Fruit fly (Drosophila melanogaster) whole organism, embryonic: ENCODE data around the gene Gbeta76C.
A peak's percentile ranks its signal among the peaks of the same experiment; 100 is the strongest.

ENCODE experiments used
- Atf6 ChIP-seq: fragments of 200-800 bp; sonication (Bioruptor generic); IDR thresholded peaks from 2 replicates; pipeline ENCODE4 v1.3.6; 2022; ENCODE audit warnings: missing biosample characterization, missing genetic modification characterization
- Bgb ChIP-seq: fragments of 200-800 bp; sonication (Bioruptor generic); IDR thresholded peaks from 2 replicates; pipeline ENCODE4 v1.3.6; 2022; ENCODE audit warnings: missing biosample characterization, missing genetic modification characterization; ENCODE audit not compliant: partially characterized antibody
- CG10654 ChIP-seq: fragments of 200-800 bp; sonication (Bioruptor generic); optimal IDR thresholded peaks from 2 replicates; lab custom pipeline; 2016; ENCODE audit warnings: missing biosample characterization, missing genetic modification characterization
- CG11456 ChIP-seq: fragments of 200-800 bp; sonication (Bioruptor generic); IDR thresholded peaks from 3 replicates; pipeline ENCODE4 v1.3.6; 2022; ENCODE audit warnings: missing biosample characterization, missing genetic modification characterization
- CG2116 ChIP-seq: fragments of 200-800 bp; sonication (Bioruptor generic); optimal IDR thresholded peaks from 3 replicates; lab custom pipeline; 2018; ENCODE audit warnings: missing biosample characterization, mild to moderate bottlenecking, missing genetic modification characterization
- CG6791 ChIP-seq: fragments of 200-800 bp; sonication (Bioruptor generic); IDR thresholded peaks from 3 replicates; pipeline ENCODE4 v1.3.6; 2022; ENCODE audit warnings: missing biosample characterization, missing genetic modification characterization; ENCODE audit not compliant: partially characterized antibody
- CG6813 ChIP-seq: fragments of 200-800 bp; sonication (Bioruptor generic); optimal IDR thresholded peaks from 2 replicates; lab custom pipeline; 2017; ENCODE audit warnings: missing biosample characterization, missing genetic modification characterization, mild to moderate bottlenecking, moderate library complexity, missing genetic modification reagents
- CG8478 ChIP-seq: fragments of >200 bp; optimal IDR thresholded peaks from 2 replicates; lab custom pipeline; 2018
- CG8924 ChIP-seq: fragments of 200-800 bp; optimal IDR thresholded peaks from 3 replicates; lab custom pipeline; 2019; ENCODE audit warnings: missing biosample characterization, mild to moderate bottlenecking, missing genetic modification characterization, moderate library complexity
- CG9437 ChIP-seq: fragments of 200-800 bp; sonication (Bioruptor generic); optimal IDR thresholded peaks from 2 replicates; lab custom pipeline; 2018; ENCODE audit warnings: missing biosample characterization, mild to moderate bottlenecking, missing genetic modification characterization
- CHES-1-like ChIP-seq: fragments of 200-800 bp; sonication (Bioruptor generic); optimal IDR thresholded peaks from 2 replicates; lab custom pipeline; 2016; ENCODE audit warnings: missing biosample characterization, missing genetic modification characterization
- Dad ChIP-seq: fragments of 200-800 bp; sonication (Bioruptor generic); optimal IDR thresholded peaks from 3 replicates; lab custom pipeline; 2016; ENCODE audit warnings: missing biosample characterization, missing genetic modification characterization
- Doc2 ChIP-seq: fragments of 200-800 bp; sonication (Bioruptor generic); IDR thresholded peaks from 2 replicates; pipeline ENCODE4 v1.3.6; 2022; ENCODE audit warnings: missing biosample characterization, missing genetic modification characterization
- Doc3 ChIP-seq: fragments of 200-800 bp; sonication (Bioruptor generic); IDR thresholded peaks from 3 replicates; pipeline ENCODE4 v1.3.6; 2022; ENCODE audit warnings: missing biosample characterization, missing genetic modification characterization; ENCODE audit not compliant: partially characterized antibody
- Ets65A ChIP-seq: fragments of 200-800 bp; sonication (Bioruptor generic); peaks from one replicate; lab custom pipeline; 2016; ENCODE audit warnings: missing biosample characterization, missing genetic modification characterization
- Fer2 ChIP-seq: fragments of 200-800 bp; sonication (Bioruptor generic); optimal IDR thresholded peaks from 2 replicates; lab custom pipeline; 2018; ENCODE audit warnings: missing biosample characterization, mild to moderate bottlenecking, missing genetic modification characterization, moderate library complexity
- Gsc ChIP-seq: fragments of 200-800 bp; sonication (Bioruptor generic); IDR thresholded peaks from 2 replicates; pipeline ENCODE4 v1.3.6; 2022; ENCODE audit warnings: missing biosample characterization, missing genetic modification characterization
- HLH4C ChIP-seq: fragments of 200-800 bp; sonication (Bioruptor generic); IDR thresholded peaks from 3 replicates; pipeline ENCODE4 v1.3.6; 2022; ENCODE audit warnings: missing biosample characterization, missing genetic modification characterization; ENCODE audit not compliant: partially characterized antibody
- HmgD ChIP-seq: fragments of 200-800 bp; sonication (Bioruptor generic); optimal IDR thresholded peaks from 3 replicates; lab custom pipeline; 2016; ENCODE audit warnings: missing biosample characterization, missing genetic modification characterization
- HmgZ ChIP-seq: fragments of 200-800 bp; sonication (Bioruptor generic); optimal IDR thresholded peaks from 2 replicates; lab custom pipeline; 2018; ENCODE audit warnings: missing biosample characterization, mild to moderate bottlenecking, missing genetic modification characterization
- Hmr ChIP-seq: fragments of 200-800 bp; sonication (Bioruptor generic); optimal IDR thresholded peaks from 3 replicates; lab custom pipeline; 2017; ENCODE audit warnings: mild to moderate bottlenecking, missing biosample characterization, missing genetic modification reagents, missing genetic modification characterization
- Hr39 ChIP-seq: fragments of >200 bp; optimal IDR thresholded peaks from 2 replicates; lab custom pipeline; 2017
- Mad ChIP-seq: fragments of 200-800 bp; sonication (Bioruptor generic); optimal IDR thresholded peaks from 2 replicates; lab custom pipeline; 2016; ENCODE audit warnings: missing biosample characterization, missing genetic modification characterization
- NFAT ChIP-seq: fragments of 200-800 bp; sonication (Bioruptor generic); IDR thresholded peaks from 2 replicates; pipeline ENCODE4 v1.3.6; 2022; ENCODE audit warnings: missing biosample characterization, missing genetic modification characterization
- Stat92E ChIP-seq, 3 experiments: fragments of >200 bp in 2 of 3; fragments of 200-800 bp in 1 of 3; sonication (Bioruptor generic) in 1 of 3; optimal IDR thresholded peaks; 2 replicates each; lab custom pipeline; 2017 to 2019; ENCODE audit warnings: missing biosample characterization in 3 of 3, missing genetic modification characterization in 3 of 3, mild to moderate bottlenecking in 1 of 3, moderate library complexity in 1 of 3
- bab2 ChIP-seq: fragments of 200-800 bp; sonication (Bioruptor generic); optimal IDR thresholded peaks from 2 replicates; lab custom pipeline; 2016; ENCODE audit warnings: missing biosample characterization, missing genetic modification characterization
- chinmo ChIP-seq: fragments of 200-800 bp; sonication (Bioruptor generic); IDR thresholded peaks from 4 replicates; pipeline ENCODE4 v1.3.6; 2022; ENCODE audit warnings: missing biosample characterization, missing genetic modification characterization; ENCODE audit not compliant: partially characterized antibody
- chn ChIP-seq: fragments of 200-800 bp; sonication (Bioruptor generic); optimal IDR thresholded peaks from 2 replicates; lab custom pipeline; 2016; ENCODE audit warnings: missing biosample characterization, missing genetic modification characterization
- cwo ChIP-seq: fragments of 200-800 bp; sonication (Bioruptor generic); optimal IDR thresholded peaks from 3 replicates; lab custom pipeline; 2017; ENCODE audit warnings: missing biosample characterization, missing genetic modification characterization, mild to moderate bottlenecking, moderate library complexity, missing genetic modification reagents
- ems ChIP-seq: fragments of 200-800 bp; sonication (Bioruptor generic); optimal IDR thresholded peaks from 3 replicates; lab custom pipeline; 2016; ENCODE audit warnings: missing biosample characterization, missing genetic modification characterization
- fru ChIP-seq: fragments of >200 bp; optimal IDR thresholded peaks from 2 replicates; lab custom pipeline; 2017
- grau ChIP-seq: fragments of 200-800 bp; optimal IDR thresholded peaks from 3 replicates; lab custom pipeline; 2019; ENCODE audit warnings: missing biosample characterization, mild to moderate bottlenecking, missing genetic modification characterization, moderate library complexity
- hb ChIP-seq: fragments of 200-800 bp; sonication (Bioruptor generic); IDR thresholded peaks from 3 replicates; pipeline ENCODE4 v1.3.6; 2022; ENCODE audit warnings: missing biosample characterization, missing genetic modification characterization; ENCODE audit not compliant: partially characterized antibody
- inv ChIP-seq: fragments of 200-800 bp; sonication (Bioruptor generic); IDR thresholded peaks from 2 replicates; pipeline ENCODE4 v1.3.6; 2022; ENCODE audit warnings: missing biosample characterization, missing genetic modification characterization; ENCODE audit not compliant: partially characterized antibody
- kah ChIP-seq: fragments of 200-800 bp; sonication (Bioruptor generic); optimal IDR thresholded peaks from 2 replicates; lab custom pipeline; 2018; ENCODE audit warnings: missing biosample characterization, mild to moderate bottlenecking, missing genetic modification characterization
- lov ChIP-seq, 2 experiments: fragments of 200-800 bp in 1 of 2; fragments of >200 bp in 1 of 2; sonication (Bioruptor generic) in 1 of 2; IDR thresholded peaks in 1 of 2; optimal IDR thresholded peaks in 1 of 2; 2 replicates in 1 of 2; 3 replicates in 1 of 2; pipeline versions ENCODE4 v1.3.6 to Lab custom; 2017 to 2022; ENCODE audit warnings: missing biosample characterization in 1 of 2, missing genetic modification characterization in 1 of 2
- nerfin-2 ChIP-seq: fragments of 200-800 bp; sonication (Bioruptor generic); IDR thresholded peaks from 2 replicates; pipeline ENCODE4 v1.3.6; 2022; ENCODE audit warnings: missing biosample characterization, missing genetic modification characterization; ENCODE audit not compliant: partially characterized antibody
- ranshi ChIP-seq: fragments of 200-800 bp; sonication (Bioruptor generic); IDR thresholded peaks from 2 replicates; pipeline ENCODE4 v1.3.6; 2022; ENCODE audit warnings: missing biosample characterization, missing genetic modification characterization
- ro ChIP-seq: fragments of 200-800 bp; sonication (Bioruptor generic); IDR thresholded peaks from 2 replicates; pipeline ENCODE4 v1.3.6; 2022; ENCODE audit warnings: missing biosample characterization, missing genetic modification characterization
- sens-2 ChIP-seq: fragments of 200-800 bp; sonication (Bioruptor generic); IDR thresholded peaks from 2 replicates; pipeline ENCODE4 v1.3.6; 2022; ENCODE audit warnings: missing biosample characterization, missing genetic modification characterization
- sr ChIP-seq: fragments of 200-800 bp; sonication (Bioruptor generic); IDR thresholded peaks from 3 replicates; pipeline ENCODE4 v1.3.6; 2022; ENCODE audit warnings: missing biosample characterization, missing genetic modification characterization
- tna ChIP-seq: fragments of 200-800 bp; sonication (Bioruptor generic); IDR thresholded peaks from 2 replicates; pipeline ENCODE4 v1.3.6; 2022; ENCODE audit warnings: missing biosample characterization, missing genetic modification characterization; ENCODE audit not compliant: partially characterized antibody
- trh ChIP-seq: fragments of 200-800 bp; sonication (Bioruptor generic); optimal IDR thresholded peaks from 2 replicates; lab custom pipeline; 2016; ENCODE audit warnings: missing biosample characterization, missing genetic modification characterization

Gbeta76C gene

dm6 chr3L:19701106-19701505 is 13.7 kb downstream of the Gbeta76C start:
- TF ChIP-seq cwo (GFP tag; lab: Kevin White, UChicago) = no peak
- no peak for TF ChIP-seq chn (GFP tag; lab: Kevin White, UChicago)
- TF ChIP-seq trh (GFP tag; lab: Kevin White, UChicago) = no peak
- TF ChIP-seq Hr39 (lab: Kevin White, UChicago) = no peak
- no peak for TF ChIP-seq fru
- TF ChIP-seq CG8924 (tag; lab: Kevin White, UChicago) = no peak
- peak; percentile 52 for TF ChIP-seq nerfin-2 (GFP tag; lab: Robert Waterston, UW)
- no peak for TF ChIP-seq CG10654 (GFP tag; lab: Kevin White, UChicago)
- TF ChIP-seq Doc3 (GFP tag; lab: Robert Waterston, UW) = 0 out of 3 replicates have a peak, but pooled peaks have one; percentile 18
- TF ChIP-seq ems (GFP tag; lab: Kevin White, UChicago) = no peak
- TF ChIP-seq lov (optimal IDR thresholded peaks at IDR 0.05; lab: Kevin White, UChicago) = no peak
- TF ChIP-seq lov (GFP tag; IDR thresholded peaks at IDR 0.05; lab: Robert Waterston, UW) = no peak
- 0 out of 2 replicates have a peak, but pooled peaks have one; percentile 41 for TF ChIP-seq tna (GFP tag; lab: Robert Waterston, UW)
- TF ChIP-seq HLH4C (GFP tag; lab: Robert Waterston, UW) = peak; percentile 63; the same call in 2 of the 3 replicates
- TF ChIP-seq CG6791 (GFP tag; lab: Robert Waterston, UW) = 0 out of 3 replicates have a peak, but pooled peaks have one; percentile 44
- 0 out of 2 replicates have a peak, but pooled peaks have one; percentile 22 for TF ChIP-seq Bgb (GFP tag; lab: Robert Waterston, UW)

- TF ChIP-seq cwo (GFP tag; lab: Kevin White, UChicago) (no peak), inv (GFP tag; lab: Robert Waterston, UW) (no peak), kah (GFP tag; lab: Kevin White, UChicago) (no peak), chinmo (0 out of 4 replicates have a peak, but pooled peaks have one; percentile 18), CG8478 (peak; percentile 68), HmgZ (tag; lab: Kevin White, UChicago) (no peak), ranshi (GFP tag; lab: Robert Waterston, UW) (no peak), Stat92E (GFP tag; optimal IDR thresholded peaks at IDR 0.05; lab: Kevin White, UChicago) (no peak), grau (tag; lab: Kevin White, UChicago) (no peak), CHES-1-like (GFP tag; lab: Kevin White, UChicago) (no peak), Ets65A (GFP tag; lab: Kevin White, UChicago) (peak; percentile 83), CG6813 (GFP tag; lab: Kevin White, UChicago) (no peak), Dad (GFP tag; lab: Kevin White, UChicago) (no peak), CG2116 (no peak), Gsc (GFP tag; lab: Robert Waterston, UW) (no peak), ro (GFP tag; lab: Robert Waterston, UW) (no peak), Atf6 (no peak), hb (no peak), Fer2 (no peak), bab2 (GFP tag; lab: Kevin White, UChicago) (no peak), HmgD (no peak), Hmr (GFP tag; lab: Kevin White, UChicago) (no peak), CG11456 (GFP tag; lab: Robert Waterston, UW) (no peak), NFAT (no peak), Mad (GFP tag; lab: Kevin White, UChicago) (no peak), CG9437 (GFP tag; lab: Kevin White, UChicago) (no peak), sr (GFP tag; lab: Robert Waterston, UW) (peak; percentile 20; the same call in 1 of the 3 replicates), Doc2 (GFP tag; lab: Robert Waterston, UW) (no peak), sens-2 (GFP tag; lab: Robert Waterston, UW) (no peak)
These were observed 14.2 kb downstream of the Gbeta76C start for dm6 chr3L:19701662-19702061.
